Fruit fly (Drosophila melanogaster) whole organism, wandering third instar larva: ENCODE results near the gene CG33290.

Experiments
- CG9705 ChIP-seq: fragments of 200-800 bp; sonication (Bioruptor generic); optimal IDR thresholded peaks from 2 replicates; lab custom pipeline; 2018; ENCODE audit warnings: missing biosample characterization, mild to moderate bottlenecking, missing genetic modification characterization
- Dif ChIP-seq: fragments of 200-275, 200-300 bp; sonication (Bioruptor generic); optimal IDR thresholded peaks from 2 replicates; lab custom pipeline; 2018; ENCODE audit warnings: missing biosample characterization, missing genetic modification characterization; ENCODE audit not compliant: partially characterized antibody
- Hnf4 ChIP-seq: fragments of 200-800 bp; sonication (Bioruptor generic); optimal IDR thresholded peaks from 2 replicates; lab custom pipeline; 2016; ENCODE audit warnings: missing biosample characterization, mild to moderate bottlenecking, missing genetic modification characterization
- Hr83 ChIP-seq: fragments of 200-300 bp; sonication (Bioruptor generic); optimal IDR thresholded peaks from 2 replicates; lab custom pipeline; 2016; ENCODE audit warnings: missing biosample characterization, mild to moderate bottlenecking, missing genetic modification characterization, moderate library complexity; ENCODE audit not compliant: poor library complexity, severe bottlenecking
- Jra ChIP-seq: sonication (Bioruptor generic); optimal IDR thresholded peaks from 2 replicates; lab custom pipeline; 2016; ENCODE audit warnings: missing biosample characterization, missing genetic modification characterization
- N ChIP-seq: fragments of >200 bp; optimal IDR thresholded peaks from 2 replicates; lab custom pipeline; 2018; ENCODE audit warnings: missing biosample characterization, missing external identifiers, missing genetic modification characterization
- br ChIP-seq: fragments of 200-800 bp; sonication (Bioruptor generic); optimal IDR thresholded peaks from 2 replicates; lab custom pipeline; 2016; ENCODE audit warnings: missing biosample characterization, missing genetic modification characterization
- lola ChIP-seq: fragments of >200 bp; optimal IDR thresholded peaks from 2 replicates; lab custom pipeline; 2017; ENCODE audit warnings: missing biosample characterization, missing genetic modification characterization
- psq ChIP-seq: fragments of 200-800 bp; sonication (Bioruptor generic); optimal IDR thresholded peaks from 3 replicates; lab custom pipeline; 2017; ENCODE audit warnings: missing biosample characterization, mild to moderate bottlenecking, missing genetic modification characterization, moderate library complexity
- sage ChIP-seq: fragments of 200-800 bp; sonication (Bioruptor generic); optimal IDR thresholded peaks from 2 replicates; lab custom pipeline; 2016; ENCODE audit warnings: missing biosample characterization, mild to moderate bottlenecking, missing genetic modification characterization

dm6 chr3L:21516716-21517266 lies 25.4 kb upstream of the CG33290 start:
- TF ChIP-seq sage (no peak), psq (GFP tag; lab: Kevin White, UChicago) (peak; percentile 24), CG9705 (GFP tag; lab: Kevin White, UChicago) (no peak), Jra (GFP tag; lab: Kevin White, UChicago) (no peak), Dif (no peak), N (GFP tag; lab: Kevin White, UChicago) (no peak), br (GFP tag; lab: Kevin White, UChicago) (peak; percentile 52), Hr83 (GFP tag; lab: Kevin White, UChicago) (no peak), lola (GFP tag; lab: Kevin White, UChicago) (no peak), Hnf4 (peak; percentile 59)
